Fruit fly (Drosophila melanogaster) whole organism, embryonic: Measurements from ENCODE around the gene mRpL17.
A peak's percentile ranks its signal among the peaks of the same experiment; 100 is the strongest.

ENCODE experiments used
- Awh ChIP-seq: fragments of 200-800 bp; sonication (Bioruptor generic); IDR thresholded peaks from 2 replicates; pipeline ENCODE4, ENCODE4 v1.3.6; 2022; ENCODE audit warnings: missing biosample characterization, missing genetic modification characterization
- Bdp1 ChIP-seq: fragments of 200-800 bp; sonication (Bioruptor generic); optimal IDR thresholded peaks from 3 replicates; lab custom pipeline; 2016; ENCODE audit warnings: missing biosample characterization, missing genetic modification characterization
- Bgb ChIP-seq: fragments of 200-800 bp; sonication (Bioruptor generic); IDR thresholded peaks from 2 replicates; pipeline ENCODE4 v1.3.6; 2022; ENCODE audit warnings: missing biosample characterization, missing genetic modification characterization; ENCODE audit not compliant: partially characterized antibody
- BtbVII ChIP-seq: fragments of 200-800 bp; sonication (Bioruptor generic); optimal IDR thresholded peaks from 3 replicates; lab custom pipeline; 2017; ENCODE audit warnings: missing biosample characterization, mild to moderate bottlenecking, missing genetic modification characterization
- CG10565 ChIP-seq: fragments of 200-800 bp; sonication (Bioruptor generic); optimal IDR thresholded peaks from 3 replicates; lab custom pipeline; 2016; ENCODE audit warnings: missing biosample characterization, mild to moderate bottlenecking, missing genetic modification characterization
- CG11085 ChIP-seq: fragments of 200-800 bp; sonication (Bioruptor generic); IDR thresholded peaks from 2 replicates; pipeline ENCODE4 v1.3.6; 2022; ENCODE audit warnings: missing biosample characterization, missing genetic modification characterization
- CG11695 ChIP-seq: fragments of 200-800 bp; sonication (Bioruptor generic); IDR thresholded peaks from 3 replicates; pipeline ENCODE4 v1.3.6; 2022; ENCODE audit warnings: missing biosample characterization, missing genetic modification characterization
- CG11696 ChIP-seq: fragments of 200-800 bp; sonication (Bioruptor generic); IDR thresholded peaks from 2 replicates; pipeline ENCODE4 v1.3.6; 2022; ENCODE audit warnings: missing biosample characterization, missing genetic modification characterization
- CG12071 ChIP-seq: fragments of 200-800 bp; sonication (Bioruptor generic); optimal IDR thresholded peaks from 3 replicates; lab custom pipeline; 2018; ENCODE audit warnings: missing biosample characterization, mild to moderate bottlenecking, missing genetic modification characterization
- CG12299 ChIP-seq: fragments of 200-800 bp; sonication (Bioruptor generic); optimal IDR thresholded peaks from 2 replicates; lab custom pipeline; 2018; ENCODE audit warnings: missing biosample characterization, mild to moderate bottlenecking, missing genetic modification characterization
- CG17359 ChIP-seq: fragments of 200-800 bp; sonication (Bioruptor generic); optimal IDR thresholded peaks from 3 replicates; lab custom pipeline; 2018; ENCODE audit warnings: missing biosample characterization, mild to moderate bottlenecking, missing genetic modification characterization, moderate library complexity
- CG17568 ChIP-seq: fragments of 200-800 bp; sonication (Bioruptor generic); optimal IDR thresholded peaks from 2 replicates; lab custom pipeline; 2018; ENCODE audit warnings: missing biosample characterization, mild to moderate bottlenecking, missing genetic modification characterization, moderate library complexity
- CG2116 ChIP-seq: fragments of 200-800 bp; sonication (Bioruptor generic); optimal IDR thresholded peaks from 3 replicates; lab custom pipeline; 2018; ENCODE audit warnings: missing biosample characterization, mild to moderate bottlenecking, missing genetic modification characterization
- CG32767 ChIP-seq: fragments of 200-800 bp; sonication (Bioruptor generic); IDR thresholded peaks from 2 replicates; pipeline ENCODE4 v1.3.6; 2022; ENCODE audit warnings: missing biosample characterization, missing genetic modification characterization
- CG3281 ChIP-seq: fragments of 200-800 bp; sonication (Bioruptor generic); optimal IDR thresholded peaks from 3 replicates; lab custom pipeline; 2017; ENCODE audit warnings: missing biosample characterization, mild to moderate bottlenecking, missing genetic modification characterization
- CG33213 ChIP-seq: fragments of 200-800 bp; sonication (Bioruptor generic); optimal IDR thresholded peaks from 3 replicates; lab custom pipeline; 2016; ENCODE audit warnings: missing biosample characterization, missing genetic modification characterization
- CG34376 ChIP-seq: fragments of 200-800 bp; sonication (Bioruptor generic); optimal IDR thresholded peaks from 2 replicates; lab custom pipeline; 2018; ENCODE audit warnings: missing biosample characterization, mild to moderate bottlenecking, missing genetic modification characterization
- CG4328 ChIP-seq: fragments of 200-800 bp; sonication (Bioruptor generic); optimal IDR thresholded peaks from 3 replicates; lab custom pipeline; 2017; ENCODE audit warnings: missing biosample characterization, missing genetic modification reagents, missing genetic modification characterization
- CG4360 ChIP-seq: fragments of 200-800 bp; sonication (Bioruptor generic); IDR thresholded peaks from 2 replicates; pipeline ENCODE4 v1.3.6; 2022; ENCODE audit warnings: missing biosample characterization, missing genetic modification characterization
- CG5953 ChIP-seq: fragments of 200-800 bp; sonication (Bioruptor generic); IDR thresholded peaks from 2 replicates; pipeline ENCODE4 v1.3.6; 2022; ENCODE audit warnings: missing biosample characterization, missing genetic modification characterization
- CG8290 ChIP-seq, 3 experiments: fragments of 200-800 bp; sonication (Bioruptor generic); optimal IDR thresholded peaks; 2 replicates each; lab custom pipeline; 2016 to 2019; ENCODE audit warnings: missing biosample characterization in 3 of 3, missing genetic modification characterization in 3 of 3, mild to moderate bottlenecking in 2 of 3, moderate library complexity in 1 of 3
- CoRest ChIP-seq: fragments of 200-800 bp; sonication (Bioruptor generic); optimal IDR thresholded peaks from 3 replicates; lab custom pipeline; 2018; ENCODE audit warnings: missing biosample characterization, mild to moderate bottlenecking, missing genetic modification characterization, moderate library complexity
- Ets65A ChIP-seq: fragments of 200-800 bp; sonication (Bioruptor generic); peaks from one replicate; lab custom pipeline; 2016; ENCODE audit warnings: missing biosample characterization, missing genetic modification characterization
- NC2β ChIP-seq: fragments of 200-800 bp; sonication (Bioruptor generic); optimal IDR thresholded peaks from 2 replicates; lab custom pipeline; 2016; ENCODE audit warnings: missing biosample characterization, missing genetic modification characterization
- NFAT ChIP-seq: fragments of 200-800 bp; sonication (Bioruptor generic); IDR thresholded peaks from 2 replicates; pipeline ENCODE4 v1.3.6; 2022; ENCODE audit warnings: missing biosample characterization, missing genetic modification characterization
- Neu2 ChIP-seq: fragments of 200-800 bp; sonication (Bioruptor generic); optimal IDR thresholded peaks from 3 replicates; lab custom pipeline; 2016; ENCODE audit warnings: missing biosample characterization, missing genetic modification characterization, borderline replicate concordance
- Opbp ChIP-seq: fragments of 200-800 bp; sonication (Bioruptor generic); IDR thresholded peaks from 3 replicates; pipeline ENCODE4 v1.3.6; 2022; ENCODE audit warnings: missing biosample characterization, missing genetic modification characterization; ENCODE audit not compliant: partially characterized antibody
- PHDP ChIP-seq: fragments of 200-800 bp; sonication (Bioruptor generic); optimal IDR thresholded peaks from 3 replicates; lab custom pipeline; 2018; ENCODE audit warnings: missing biosample characterization, mild to moderate bottlenecking, missing genetic modification characterization, moderate library complexity
- Sry-δ ChIP-seq: fragments of 200-800 bp; sonication (Bioruptor generic); optimal IDR thresholded peaks from 2 replicates; lab custom pipeline; 2016; ENCODE audit warnings: missing biosample characterization, missing genetic modification characterization
- TFAM ChIP-seq: fragments of 200-800 bp; sonication (Bioruptor generic); optimal IDR thresholded peaks from 2 replicates; lab custom pipeline; 2017; ENCODE audit warnings: missing biosample characterization, missing genetic modification characterization, inconsistent platforms
- Vsx1 ChIP-seq: fragments of 200-800 bp; sonication (Bioruptor generic); optimal IDR thresholded peaks from 2 replicates; lab custom pipeline; 2017; ENCODE audit warnings: missing biosample characterization, mild to moderate bottlenecking, missing genetic modification characterization, missing genetic modification reagents
- cad ChIP-seq: fragments of >200 bp; optimal IDR thresholded peaks from 2 replicates; lab custom pipeline; 2017; ENCODE audit warnings: missing biosample characterization, missing genetic modification characterization
- croc ChIP-seq: fragments of 200-800 bp; sonication (Bioruptor generic); conservative IDR thresholded peaks from 3 replicates; pipeline ENCODE4 v1.3.6; 2022; ENCODE audit warnings: missing biosample characterization, missing genetic modification characterization
- crol ChIP-seq: fragments of 200-800 bp; sonication (Bioruptor generic); IDR thresholded peaks from 2 replicates; pipeline ENCODE4 v1.3.6; 2022; ENCODE audit warnings: missing biosample characterization, missing genetic modification characterization
- cwo ChIP-seq: fragments of 200-800 bp; sonication (Bioruptor generic); optimal IDR thresholded peaks from 3 replicates; lab custom pipeline; 2017; ENCODE audit warnings: missing biosample characterization, missing genetic modification characterization, mild to moderate bottlenecking, moderate library complexity, missing genetic modification reagents
- disco-r ChIP-seq: fragments of 200-800 bp; sonication (Bioruptor generic); optimal IDR thresholded peaks from 2 replicates; lab custom pipeline; 2016; ENCODE audit warnings: missing biosample characterization, missing genetic modification characterization
- eve ChIP-seq, 2 experiments: fragments of >200 bp; optimal IDR thresholded peaks; 2 replicates each; lab custom pipeline; 2017; ENCODE audit warnings: missing biosample characterization in 2 of 2, missing genetic modification characterization in 2 of 2
- ewg ChIP-seq: fragments of 200-800 bp; sonication (Bioruptor generic); optimal IDR thresholded peaks from 3 replicates; lab custom pipeline; 2017; ENCODE audit warnings: mild to moderate bottlenecking, missing biosample characterization, missing genetic modification reagents, missing genetic modification characterization
- gce ChIP-seq: fragments of 200-800 bp; sonication (Bioruptor generic); IDR thresholded peaks from 3 replicates; pipeline ENCODE4 v1.3.6; 2022; ENCODE audit warnings: missing biosample characterization, missing genetic modification characterization
- gcm2 ChIP-seq: fragments of 200-800 bp; sonication (Bioruptor generic); optimal IDR thresholded peaks from 2 replicates; lab custom pipeline; 2016; ENCODE audit warnings: missing biosample characterization, missing genetic modification characterization
- nau ChIP-seq: fragments of 200-800 bp; sonication (Bioruptor generic); optimal IDR thresholded peaks from 3 replicates; lab custom pipeline; 2017; ENCODE audit warnings: missing biosample characterization, mild to moderate bottlenecking, missing genetic modification characterization, missing genetic modification reagents
- pfk ChIP-seq: fragments of 200-800 bp; sonication (Bioruptor generic); optimal IDR thresholded peaks from 2 replicates; lab custom pipeline; 2018; ENCODE audit warnings: missing biosample characterization, mild to moderate bottlenecking, missing genetic modification characterization, moderate library complexity
- ranshi ChIP-seq: fragments of 200-800 bp; sonication (Bioruptor generic); IDR thresholded peaks from 2 replicates; pipeline ENCODE4 v1.3.6; 2022; ENCODE audit warnings: missing biosample characterization, missing genetic modification characterization
- row ChIP-seq: fragments of 200-800 bp; sonication (Bioruptor generic); IDR thresholded peaks from 3 replicates; pipeline ENCODE4 v1.3.6; 2022; ENCODE audit warnings: missing biosample characterization, missing genetic modification characterization
- slou ChIP-seq: fragments of 200-800 bp; sonication (Bioruptor generic); optimal IDR thresholded peaks from 3 replicates; lab custom pipeline; 2016; ENCODE audit warnings: missing biosample characterization, missing genetic modification characterization
- tio ChIP-seq: fragments of 200-800 bp; sonication (Bioruptor generic); optimal IDR thresholded peaks from 2 replicates; lab custom pipeline; 2017; ENCODE audit warnings: missing biosample characterization, missing genetic modification characterization, inconsistent platforms
- tll ChIP-seq, 2 experiments: fragments of 200-800 bp in 1 of 2; fragments of >200 bp in 1 of 2; sonication (Bioruptor generic) in 1 of 2; optimal IDR thresholded peaks; 2 replicates each; lab custom pipeline; 2017 to 2019; ENCODE audit warnings: missing biosample characterization in 2 of 2, missing genetic modification characterization in 2 of 2, mild to moderate bottlenecking in 1 of 2, moderate library complexity in 1 of 2
- vvl ChIP-seq: fragments of 200-800 bp; sonication (Bioruptor generic); IDR thresholded peaks from 2 replicates; pipeline ENCODE4 v1.3.6; 2022; ENCODE audit warnings: missing biosample characterization, missing genetic modification characterization

mRpL17 gene

DNA sequence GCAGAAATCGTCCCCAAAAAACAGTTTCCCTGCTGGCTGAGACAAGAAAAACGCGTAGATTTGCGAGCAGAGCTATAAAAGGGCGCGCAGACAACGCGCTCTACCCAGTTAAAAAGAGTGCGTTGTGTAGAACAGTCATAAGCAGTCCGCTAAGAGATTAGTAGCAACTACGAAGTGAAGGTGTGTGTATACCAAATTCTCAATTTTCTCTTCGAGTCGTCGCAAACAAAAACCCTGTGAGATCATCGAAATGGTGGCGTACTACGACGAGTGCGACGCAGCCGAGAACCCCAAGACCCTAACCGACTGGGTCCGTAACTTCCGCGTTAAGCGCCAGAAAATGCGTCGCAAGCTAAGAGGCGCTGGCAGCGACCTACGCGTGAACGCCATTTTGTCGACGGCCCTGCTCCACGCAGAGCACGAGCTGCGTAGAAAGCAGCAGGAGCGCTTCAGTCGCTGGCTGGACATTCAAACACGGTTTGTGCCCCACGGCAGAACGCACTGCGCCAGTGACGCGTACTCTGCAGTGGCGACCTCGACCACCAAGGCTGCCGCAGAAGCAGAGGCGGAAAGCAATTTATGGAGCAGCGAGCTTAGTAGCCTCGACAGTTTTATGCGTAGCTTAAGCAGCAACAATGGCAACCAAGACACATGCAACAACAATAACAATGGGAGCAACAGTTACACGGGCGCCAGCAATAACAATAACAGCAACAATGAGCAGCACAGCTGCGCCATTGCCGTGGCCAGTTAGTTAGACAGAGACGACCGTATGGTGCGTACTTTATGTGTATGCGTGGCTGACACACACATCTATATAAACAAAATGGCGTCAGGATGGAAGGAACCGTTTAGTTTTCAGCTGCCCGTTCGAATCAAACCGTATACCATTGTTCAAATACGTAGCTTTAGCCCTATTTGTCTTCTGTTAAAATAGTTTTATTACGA, 40.3 kb upstream of the mRpL17 start (continued):
- peak; percentile 33 for TF ChIP-seq pfk (GFP tag; lab: Kevin White, UChicago)
- TF ChIP-seq NC2β (GFP tag; lab: Kevin White, UChicago): no peak
- peak; percentile 69 for TF ChIP-seq Opbp (GFP tag; lab: Robert Waterston, UW)
- TF ChIP-seq disco-r: no peak
- TF ChIP-seq Vsx1: no peak
- TF ChIP-seq CG12299 (tag; lab: Kevin White, UChicago): no peak
- no peak for TF ChIP-seq slou (GFP tag; lab: Kevin White, UChicago)
- TF ChIP-seq CoRest: no peak
- no peak for TF ChIP-seq CG17568 (GFP tag; lab: Kevin White, UChicago)
- no peak for TF ChIP-seq CG2116
- no peak for TF ChIP-seq row (GFP tag; lab: Robert Waterston, UW)
- TF ChIP-seq gcm2: no peak
- peak; percentile 20 for TF ChIP-seq Bdp1 (GFP tag; lab: Kevin White, UChicago)
- no peak for TF ChIP-seq cad (GFP tag; lab: Kevin White, UChicago)
- peak; percentile 6; the same call in 1 of the 3 replicates for TF ChIP-seq CG11695 (GFP tag; lab: Robert Waterston, UW)
- no peak for TF ChIP-seq CG8290 (GFP tag; optimal IDR thresholded peaks at IDR 0.05; lab: Kevin White, UChicago)
- peak in 1 of 2 experiments; percentile 83 for TF ChIP-seq CG8290 (tag; optimal IDR thresholded peaks at IDR 0.05; lab: Kevin White, UChicago)
- TF ChIP-seq CG34376: peak; percentile 64
- TF ChIP-seq ewg (GFP tag; lab: Kevin White, UChicago): peak; percentile 76
- no peak for TF ChIP-seq tll (GFP tag; optimal IDR thresholded peaks at IDR 0.05; lab: Kevin White, UChicago)
- TF ChIP-seq nau (GFP tag; lab: Kevin White, UChicago): no peak
- TF ChIP-seq Ets65A (GFP tag; lab: Kevin White, UChicago): peak; percentile 51
- TF ChIP-seq Sry-δ (GFP tag; lab: Kevin White, UChicago): no peak
- no peak for TF ChIP-seq eve (GFP tag; optimal IDR thresholded peaks at IDR 0.05; lab: Kevin White, UChicago)
- TF ChIP-seq Bgb (GFP tag; lab: Robert Waterston, UW): peak; percentile 65
- TF ChIP-seq crol (GFP tag; lab: Robert Waterston, UW): no peak
- no peak for TF ChIP-seq cwo (GFP tag; lab: Kevin White, UChicago)
- peak; percentile 5; the same call in 1 of the 2 replicates for TF ChIP-seq CG11085 (GFP tag; lab: Robert Waterston, UW)
- peak; percentile 32; the same call in 1 of the 2 replicates for TF ChIP-seq Awh (GFP tag; lab: Robert Waterston, UW)
- peak; percentile 91 for TF ChIP-seq CG32767 (GFP tag; lab: Robert Waterston, UW)
- no peak for TF ChIP-seq PHDP
- no peak for TF ChIP-seq CG3281 (GFP tag; lab: Kevin White, UChicago)
- TF ChIP-seq CG33213 (GFP tag; lab: Kevin White, UChicago): peak; percentile 2
- peak; percentile 17 for TF ChIP-seq CG4328 (GFP tag; lab: Kevin White, UChicago)
- peak; percentile 27; the same call in 1 of the 3 replicates for TF ChIP-seq gce (GFP tag; lab: Robert Waterston, UW)
- TF ChIP-seq BtbVII: peak; percentile 6
- TF ChIP-seq ranshi (GFP tag; lab: Robert Waterston, UW): peak; percentile 63
- TF ChIP-seq croc (GFP tag; lab: Robert Waterston, UW): no peak
- peak; percentile 55; the same call in 1 of the 2 replicates for TF ChIP-seq CG5953 (GFP tag; lab: Robert Waterston, UW)
- TF ChIP-seq CG12071: peak; percentile 3
- TF ChIP-seq CG4360: peak; percentile 80
- peak; percentile 73 for TF ChIP-seq NFAT (GFP tag; lab: Robert Waterston, UW)
- peak; percentile 39 for TF ChIP-seq vvl (GFP tag; lab: Robert Waterston, UW)
- no peak for TF ChIP-seq CG10565 (GFP tag; lab: Kevin White, UChicago)
- TF ChIP-seq tio (GFP tag; lab: Kevin White, UChicago): no peak
- no peak for TF ChIP-seq Neu2 (GFP tag; lab: Kevin White, UChicago)
- TF ChIP-seq CG11696 (GFP tag; lab: Robert Waterston, UW): no peak
- TF ChIP-seq CG17359 (tag; lab: Kevin White, UChicago): peak; percentile 10
- TF ChIP-seq TFAM (GFP tag; lab: Kevin White, UChicago): no peak
